Fruit fly (Drosophila melanogaster): ENCODE results near the gene pix.

dm6 chr3L:8952549-8953198, 21.9 kb downstream of the pix start:
- TF ChIP-seq CG13204 (GFP tag; optimal IDR thresholded peaks at IDR 0.05) (no peak), D1 (tag; optimal IDR thresholded peaks at IDR 0.05) (no peak), CG8301 (tag; optimal IDR thresholded peaks at IDR 0.05) (no peak), CG4496 (GFP tag; IDR thresholded peaks at IDR 0.05) (no peak; the same call in 2 of the 3 replicates), Pif1A (GFP tag; optimal IDR thresholded peaks at IDR 0.05) (no peak), rn (GFP tag; IDR thresholded peaks at IDR 0.05) (no peak), CG32121 (GFP tag; IDR thresholded peaks at IDR 0.05) (no peak; the same call in 1 of the 2 replicates), CG15710 (tag; optimal IDR thresholded peaks at IDR 0.05) (no peak), gl (tag; optimal IDR thresholded peaks at IDR 0.05) (no peak), CG10348 (GFP tag; IDR thresholded peaks at IDR 0.05) (no peak), CG17806 (tag; optimal IDR thresholded peaks at IDR 0.05) (no peak), EcR (GFP tag; optimal IDR thresholded peaks at IDR 0.05) (no peak), Snoo (tag; optimal IDR thresholded peaks at IDR 0.05) (no peak), CG12605 (GFP tag; IDR thresholded peaks at IDR 0.05) (no peak)

All from whole organism, pupa.